Worm (Caenorhabditis elegans): ENCODE data around the gene ZK742.7.

DNA sequence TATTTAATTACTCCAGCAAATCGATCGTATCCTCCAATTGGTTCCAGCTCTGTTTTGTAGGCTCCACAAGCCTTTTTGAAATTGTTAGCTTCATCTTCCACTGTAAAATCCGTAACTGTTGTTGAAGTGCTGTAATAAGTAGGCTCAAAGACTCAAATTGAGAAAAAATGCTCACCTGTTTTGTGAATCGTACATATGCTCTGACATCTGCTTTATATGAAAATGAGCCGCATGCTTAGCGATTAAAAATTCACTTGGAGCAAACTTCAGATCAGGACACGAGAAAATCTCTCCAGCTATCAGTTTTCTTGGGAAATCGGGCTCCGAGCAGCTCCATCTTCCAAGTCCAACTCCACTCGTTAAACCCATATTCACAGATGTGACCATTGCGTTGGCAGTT is 10.3 kb downstream of the ZK742.7 start:
- TF ChIP-seq lin-15B (tag; optimal IDR thresholded peaks at IDR 0.05) (no peak), ama-1 (optimal IDR thresholded peaks at IDR 0.05) (no peak)
